Worm (Caenorhabditis elegans) whole organism, L2 larva: ENCODE results near the gene T10B9.14.

Source experiments
- C34F6.9 ChIP-seq: fragments of 150-350 bp; optimal IDR thresholded peaks from 2 replicates; lab custom pipeline; 2014; ENCODE audit warnings: missing biosample characterization, missing genetic modification characterization
- F13H6.1 ChIP-seq: sonication (generic microtip); optimal IDR thresholded peaks from 2 replicates; lab custom pipeline; 2016; ENCODE audit warnings: missing genetic modification characterization, missing compliant biosample characterization
- R02D3.7 ChIP-seq: fragments of 150-350 bp; optimal IDR thresholded peaks from 2 replicates; lab custom pipeline; 2014; ENCODE audit warnings: missing biosample characterization, missing genetic modification characterization
- Y55F3AM.14 ChIP-seq: fragments of 200-800 bp; sonication (Bioruptor generic); optimal IDR thresholded peaks from 2 replicates; lab custom pipeline; 2018; ENCODE audit warnings: mild to moderate bottlenecking, missing genetic modification characterization, missing compliant biosample characterization
- ZK546.5 ChIP-seq: sonication (generic microtip); optimal IDR thresholded peaks from 2 replicates; lab custom pipeline; 2017; ENCODE audit warnings: missing biosample characterization, missing genetic modification characterization
- alr-1 ChIP-seq: fragments of 150-350 bp; optimal IDR thresholded peaks from 2 replicates; lab custom pipeline; 2014; ENCODE audit warnings: missing biosample characterization, missing genetic modification characterization
- aly-2 ChIP-seq: fragments of 150-350 bp; optimal IDR thresholded peaks from 2 replicates; lab custom pipeline; 2014; ENCODE audit warnings: missing biosample characterization, missing genetic modification characterization
- ama-1 ChIP-seq: fragments of 150-350 bp; optimal IDR thresholded peaks from 2 replicates; lab custom pipeline; 2018; ENCODE audit warnings: inconsistent platforms
- crh-2 ChIP-seq: sonication (generic microtip); optimal IDR thresholded peaks from 2 replicates; lab custom pipeline; 2017; ENCODE audit warnings: missing biosample characterization, missing genetic modification characterization
- elt-1 ChIP-seq: fragments of 150-350 bp; optimal IDR thresholded peaks from 2 replicates; lab custom pipeline; 2014; ENCODE audit warnings: missing biosample characterization, missing genetic modification characterization
- gmeb-1 ChIP-seq: fragments of 150-350 bp; optimal IDR thresholded peaks from 2 replicates; lab custom pipeline; 2014; ENCODE audit warnings: missing biosample characterization, missing genetic modification characterization
- lin-13 ChIP-seq: fragments of 150-350 bp; optimal IDR thresholded peaks from 2 replicates; lab custom pipeline; 2014; ENCODE audit warnings: missing biosample characterization, missing genetic modification reagents, missing genetic modification characterization
- lin-39 ChIP-seq: fragments of 150-350 bp; optimal IDR thresholded peaks from 2 replicates; lab custom pipeline; 2014; ENCODE audit warnings: missing biosample characterization, missing genetic modification reagents, missing genetic modification characterization
- lsy-2 ChIP-seq, 2 experiments: fragments of 150-350 bp in 1 of 2; sonication (generic microtip) in 1 of 2; optimal IDR thresholded peaks; 2 replicates each; lab custom pipeline; 2014 to 2017; ENCODE audit warnings: missing biosample characterization in 2 of 2, missing genetic modification characterization in 2 of 2
- mab-5 ChIP-seq: fragments of 150-350 bp; optimal IDR thresholded peaks from 2 replicates; lab custom pipeline; 2014; ENCODE audit warnings: missing biosample characterization, missing genetic modification characterization
- mbf-1 ChIP-seq: sonication (generic microtip); optimal IDR thresholded peaks from 2 replicates; lab custom pipeline; 2017; ENCODE audit warnings: missing biosample characterization, missing genetic modification characterization
- nhr-11 ChIP-seq: fragments of 150-350 bp; optimal IDR thresholded peaks from 2 replicates; lab custom pipeline; 2014; ENCODE audit warnings: missing biosample characterization, missing genetic modification characterization
- nhr-12 ChIP-seq: fragments of 150-350 bp; optimal IDR thresholded peaks from 2 replicates; lab custom pipeline; 2014; ENCODE audit warnings: missing biosample characterization, missing genetic modification characterization
- nhr-129 ChIP-seq: fragments of 150-350 bp; optimal IDR thresholded peaks from 2 replicates; lab custom pipeline; 2014; ENCODE audit warnings: missing biosample characterization, missing genetic modification characterization
- nhr-21 ChIP-seq: fragments of 150-350 bp; optimal IDR thresholded peaks from 2 replicates; lab custom pipeline; 2014; ENCODE audit warnings: missing biosample characterization, missing genetic modification characterization
- nhr-25 ChIP-seq: fragments of 150-350 bp; sonication (generic microtip); optimal IDR thresholded peaks from 3 replicates; lab custom pipeline; 2014; ENCODE audit warnings: missing biosample characterization, missing genetic modification characterization
- nhr-6 ChIP-seq: fragments of 150-350 bp; optimal IDR thresholded peaks from 2 replicates; lab custom pipeline; 2014; ENCODE audit warnings: missing biosample characterization, missing genetic modification characterization
- nhr-77 ChIP-seq: fragments of 150-350 bp; optimal IDR thresholded peaks from 2 replicates; lab custom pipeline; 2014; ENCODE audit warnings: missing biosample characterization, missing genetic modification characterization
- peb-1 ChIP-seq: fragments of 150-350 bp; optimal IDR thresholded peaks from 2 replicates; lab custom pipeline; 2014; ENCODE audit warnings: missing biosample characterization, missing genetic modification characterization
- sma-9 ChIP-seq, 2 experiments: fragments of 150-350 bp in 1 of 2; sonication (generic microtip) in 1 of 2; optimal IDR thresholded peaks; 2 replicates each; lab custom pipeline; 2014 to 2016; ENCODE audit warnings: missing genetic modification characterization in 2 of 2, mild to moderate bottlenecking in 1 of 2, missing biosample characterization in 1 of 2, missing compliant biosample characterization in 1 of 2, missing genetic modification reagents in 1 of 2, moderate library complexity in 1 of 2
- snpc-4 ChIP-seq: fragments of 150-350 bp; optimal IDR thresholded peaks from 2 replicates; lab custom pipeline; 2014; ENCODE audit warnings: missing biosample characterization, missing genetic modification characterization
- unc-39 ChIP-seq: fragments of 150-350 bp; optimal IDR thresholded peaks from 2 replicates; lab custom pipeline; 2014; ENCODE audit warnings: missing biosample characterization, missing genetic modification characterization
- unc-55 ChIP-seq: fragments of 150-350 bp; sonication (generic microtip); optimal IDR thresholded peaks from 3 replicates; lab custom pipeline; 2014; ENCODE audit warnings: missing biosample characterization, missing genetic modification reagents, missing genetic modification characterization
- zag-1 ChIP-seq: fragments of 150-350 bp; optimal IDR thresholded peaks from 2 replicates; lab custom pipeline; 2014; ENCODE audit warnings: missing biosample characterization, missing genetic modification characterization
- ztf-1 ChIP-seq: fragments of 200-800 bp; sonication (Bioruptor generic); conservative IDR thresholded peaks from 2 replicates; pipeline ENCODE4 v1.3.6; 2022; ENCODE audit warnings: missing genetic modification characterization, missing compliant biosample characterization
- ztf-11 ChIP-seq: sonication (generic microtip); optimal IDR thresholded peaks from 2 replicates; lab custom pipeline; 2017; ENCODE audit warnings: missing biosample characterization, missing genetic modification characterization

The T10B9.14 gene

DNA sequence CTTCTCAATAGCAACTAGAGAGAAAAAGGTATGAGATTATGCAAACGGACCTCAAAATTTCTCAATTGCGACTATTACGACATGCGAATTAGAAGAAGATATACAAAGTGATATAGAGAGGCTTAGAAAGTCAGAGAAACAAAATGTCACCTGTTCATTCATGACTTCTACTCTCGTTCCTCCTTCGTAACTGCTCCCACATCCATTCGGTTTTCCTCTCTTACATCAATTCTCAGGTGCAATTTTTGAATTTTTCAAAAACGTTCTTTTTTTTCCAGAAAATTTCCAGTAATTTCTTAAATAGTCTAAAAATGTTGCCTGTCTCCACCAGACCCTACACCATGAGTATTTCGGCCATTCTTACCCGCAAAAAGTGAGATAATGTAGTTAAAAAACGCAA, 17.5 kb downstream of the T10B9.14 start:
- no peak for TF ChIP-seq R02D3.7 (tag; lab: Kevin White, UChicago)

DNA sequence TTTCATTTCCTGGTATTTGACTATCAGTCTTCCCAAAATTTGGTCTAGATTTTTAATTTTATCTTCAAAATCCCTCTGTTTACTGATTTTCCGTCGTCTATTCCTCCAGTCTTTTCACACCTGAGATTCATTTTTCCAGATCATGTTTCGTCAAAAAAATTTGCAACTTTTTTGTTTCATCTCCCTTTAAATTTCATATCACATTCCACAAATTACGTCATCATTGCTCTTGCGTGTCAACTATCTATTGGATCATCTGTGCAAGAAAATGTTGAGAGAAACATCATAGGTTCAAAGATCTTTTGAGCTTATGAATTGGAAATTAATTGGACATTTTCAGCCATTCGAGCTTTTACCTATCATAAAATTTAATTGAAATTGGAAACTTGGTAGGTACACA, 22.9 kb downstream of the T10B9.14 start:
- TF ChIP-seq gmeb-1 (tag; lab: Kevin White, UChicago), result no peak
- TF ChIP-seq sma-9 (GFP tag; optimal IDR thresholded peaks at IDR 0.05; lab: Kevin White, UChicago), result peak; percentile 9
- no peak for TF ChIP-seq sma-9 (tag; optimal IDR thresholded peaks at IDR 0.05; lab: Kevin White, UChicago)
- TF ChIP-seq aly-2 (tag; lab: Kevin White, UChicago), result no peak

DNA sequence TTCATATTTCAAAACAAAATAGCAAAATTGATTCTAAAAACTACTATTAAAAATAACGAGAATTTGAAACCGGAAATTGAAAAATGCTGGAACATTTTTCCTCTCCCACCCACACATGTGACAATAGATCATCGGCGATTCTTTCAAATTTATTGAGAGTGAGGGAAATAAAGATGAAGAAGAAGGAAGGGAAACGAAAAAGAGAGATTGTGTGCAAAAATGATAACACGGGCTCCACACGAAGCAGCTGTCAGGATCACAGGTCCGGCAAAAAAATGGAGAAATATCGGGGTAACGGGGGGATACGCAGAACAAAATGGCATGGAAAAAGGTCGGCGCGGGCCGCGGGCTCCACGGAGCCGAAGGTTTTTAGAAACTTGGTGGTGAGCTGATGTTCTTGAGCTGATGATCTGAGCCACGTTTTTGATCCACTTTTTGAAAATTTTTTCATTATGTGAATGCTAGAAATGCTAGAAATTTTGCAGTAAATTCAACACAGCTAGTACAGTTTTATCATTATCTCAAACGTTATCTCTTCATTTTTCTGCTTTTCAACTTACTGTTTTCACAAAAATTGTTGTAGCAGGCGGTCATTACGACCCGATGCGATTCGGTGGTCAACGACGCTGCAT, 24.5 kb downstream of the T10B9.14 start, which contains the start of gene shk-1:
shk-1 (plus strand) TSS at position 582 of the 632 bp plus-strand sequence.
- TF ChIP-seq unc-39 (tag; lab: Kevin White, UChicago), result no peak
- TF ChIP-seq nhr-129 (tag; lab: Kevin White, UChicago), result peak; percentile 33
- TF ChIP-seq C34F6.9 (tag; lab: Kevin White, UChicago), result peak; percentile 40
- TF ChIP-seq F13H6.1 (tag; lab: Kevin White, UChicago), result peak; percentile 57
- TF ChIP-seq nhr-25, result no peak
- TF ChIP-seq sma-9 (GFP tag; optimal IDR thresholded peaks at IDR 0.05; lab: Kevin White, UChicago), result peak; percentile 70
- no peak for TF ChIP-seq sma-9 (tag; optimal IDR thresholded peaks at IDR 0.05; lab: Kevin White, UChicago)
- no peak for TF ChIP-seq lin-13 (GFP tag; lab: Kevin White, UChicago)
- peak in 1 of 2 experiments; percentile 39 for TF ChIP-seq lsy-2 (tag; optimal IDR thresholded peaks at IDR 0.05; lab: Kevin White, UChicago)
- no peak for TF ChIP-seq nhr-77 (tag; lab: Kevin White, UChicago)

DNA sequence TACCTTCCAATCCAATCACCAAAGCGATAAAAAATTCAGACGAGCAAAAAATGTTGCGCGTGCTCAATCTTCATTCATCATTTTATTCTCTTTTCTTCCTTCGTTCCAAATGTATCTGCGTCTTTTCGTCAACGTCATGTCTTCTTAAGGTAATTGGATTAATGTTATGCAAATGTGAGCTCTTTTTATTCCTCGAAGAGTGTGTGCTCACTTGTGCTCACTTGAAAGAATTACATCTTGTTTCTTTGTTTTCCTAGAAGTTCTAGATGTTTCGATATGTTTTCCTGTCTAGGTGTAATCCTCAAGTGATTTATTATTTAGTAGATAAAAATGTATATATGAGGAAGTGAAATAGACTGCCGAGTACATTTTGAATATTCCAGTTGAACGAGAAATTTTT, 26.8 kb downstream of the T10B9.14 start:
- TF ChIP-seq aly-2 (tag; lab: Kevin White, UChicago), result no peak
- no peak for TF ChIP-seq elt-1
- no peak for TF ChIP-seq zag-1 (tag; lab: Kevin White, UChicago)
- peak; percentile 38 for TF ChIP-seq mab-5 (tag; lab: Kevin White, UChicago)
- TF ChIP-seq nhr-12 (tag; lab: Kevin White, UChicago), result no peak
- TF ChIP-seq crh-2 (tag; lab: Kevin White, UChicago), result no peak
- no peak for TF ChIP-seq ztf-11 (tag; lab: Kevin White, UChicago)
- peak in 1 of 2 experiments; percentile 13 for TF ChIP-seq lsy-2 (tag; optimal IDR thresholded peaks at IDR 0.05; lab: Kevin White, UChicago)
- no peak for TF ChIP-seq nhr-77 (tag; lab: Kevin White, UChicago)
- no peak for TF ChIP-seq R02D3.7 (tag; lab: Kevin White, UChicago)
- no peak for TF ChIP-seq snpc-4
- no peak for TF ChIP-seq lin-13 (GFP tag; lab: Kevin White, UChicago)
- TF ChIP-seq nhr-21 (tag; lab: Kevin White, UChicago), result no peak
- TF ChIP-seq Y55F3AM.14, result no peak
- no peak for TF ChIP-seq gmeb-1 (tag; lab: Kevin White, UChicago)
- TF ChIP-seq ama-1, result no peak
- no peak for TF ChIP-seq sma-9 (GFP tag; optimal IDR thresholded peaks at IDR 0.05; lab: Kevin White, UChicago)
- TF ChIP-seq sma-9 (tag; optimal IDR thresholded peaks at IDR 0.05; lab: Kevin White, UChicago), result no peak
- TF ChIP-seq nhr-6 (tag; lab: Kevin White, UChicago), result no peak
- peak; percentile 40 for TF ChIP-seq unc-55 (GFP tag; lab: Kevin White, UChicago)

DNA sequence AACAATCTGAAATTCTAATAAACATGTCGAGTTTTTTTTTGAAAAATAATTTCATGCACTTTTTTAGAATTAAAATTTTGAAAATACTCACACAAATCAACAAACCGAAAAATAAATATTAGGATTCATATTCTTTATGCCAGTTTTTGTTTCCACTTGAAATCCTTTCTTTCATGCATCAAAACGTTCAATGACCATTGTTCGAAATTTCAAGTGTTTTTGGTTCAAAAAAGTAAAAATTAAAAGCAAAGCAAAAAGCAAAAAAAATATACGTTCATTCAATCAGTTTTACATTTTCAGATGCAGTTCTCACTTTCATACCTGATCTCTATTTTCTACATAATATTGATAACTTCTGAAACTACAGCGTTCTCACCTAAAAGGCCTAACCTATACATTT, 28.5 kb downstream of the T10B9.14 start, which contains the start of gene ZK1321.1:
ZK1321.1 (plus strand) TSS at position 301 of the 400 bp plus-strand sequence.
- no peak for TF ChIP-seq mbf-1 (tag; lab: Kevin White, UChicago)
- TF ChIP-seq peb-1, result no peak
- no peak for TF ChIP-seq ama-1
- TF ChIP-seq nhr-25, result no peak
- no peak for TF ChIP-seq zag-1 (tag; lab: Kevin White, UChicago)
- no peak for TF ChIP-seq ZK546.5
- TF ChIP-seq crh-2 (tag; lab: Kevin White, UChicago), result no peak
- TF ChIP-seq nhr-12 (tag; lab: Kevin White, UChicago), result no peak
- no peak for TF ChIP-seq lin-39 (tag; lab: Kevin White, UChicago)
- TF ChIP-seq nhr-6 (tag; lab: Kevin White, UChicago), result no peak
- TF ChIP-seq ztf-1 (GFP tag; lab: Robert Waterston, UW), result no peak
- TF ChIP-seq C34F6.9 (tag; lab: Kevin White, UChicago), result no peak
- no peak for TF ChIP-seq nhr-11
- no peak for TF ChIP-seq gmeb-1 (tag; lab: Kevin White, UChicago)
- TF ChIP-seq alr-1 (tag; lab: Kevin White, UChicago), result no peak
- no peak for TF ChIP-seq F13H6.1 (tag; lab: Kevin White, UChicago)
- TF ChIP-seq, all 48 proteins: peak for 0
